Fruit fly (Drosophila melanogaster) whole organism, prepupa: ENCODE results near the gene Cad89D.

ENCODE experiments used
- Blimp-1 ChIP-seq: fragments of 200-800 bp; sonication (Bioruptor generic); optimal IDR thresholded peaks from 3 replicates; lab custom pipeline; 2017; ENCODE audit warnings: missing biosample characterization, missing genetic modification characterization, mild to moderate bottlenecking, moderate library complexity, missing genetic modification reagents
- CG10631 ChIP-seq: fragments of 200-800 bp; sonication (Bioruptor generic); optimal IDR thresholded peaks from 2 replicates; lab custom pipeline; 2016; ENCODE audit warnings: missing biosample characterization, missing genetic modification characterization
- CG10669 ChIP-seq: fragments of 200-800 bp; sonication (Bioruptor generic); optimal IDR thresholded peaks from 3 replicates; lab custom pipeline; 2018; ENCODE audit warnings: missing biosample characterization, mild to moderate bottlenecking, missing genetic modification characterization, moderate library complexity
- CG11762 ChIP-seq: fragments of 200-800 bp; sonication (Bioruptor generic); optimal IDR thresholded peaks from 3 replicates; lab custom pipeline; 2016; ENCODE audit warnings: missing biosample characterization, missing genetic modification characterization; ENCODE audit not compliant: insufficient read depth
- CG11902 ChIP-seq: fragments of 200-800 bp; sonication (Bioruptor generic); optimal IDR thresholded peaks from 3 replicates; lab custom pipeline; 2016; ENCODE audit warnings: missing biosample characterization, missing genetic modification characterization
- CG15336 ChIP-seq: fragments of 200-800 bp; sonication (Bioruptor generic); IDR thresholded peaks from 2 replicates; pipeline ENCODE4 v1.3.6; 2022; ENCODE audit warnings: missing biosample characterization, missing genetic modification characterization
- CG1621 ChIP-seq: fragments of 200-800 bp; sonication (Bioruptor generic); optimal IDR thresholded peaks from 3 replicates; lab custom pipeline; 2018; ENCODE audit warnings: missing biosample characterization, mild to moderate bottlenecking, missing genetic modification characterization
- CG16779 ChIP-seq: fragments of 200-800 bp; sonication (Bioruptor generic); optimal IDR thresholded peaks from 3 replicates; lab custom pipeline; 2017; ENCODE audit warnings: missing biosample characterization, mild to moderate bottlenecking, missing genetic modification characterization
- CG3032 ChIP-seq: fragments of 200-800 bp; optimal IDR thresholded peaks from 2 replicates; lab custom pipeline; 2019; ENCODE audit warnings: missing biosample characterization, mild to moderate bottlenecking, missing genetic modification characterization, moderate library complexity
- CG31627 ChIP-seq: fragments of 200-800 bp; sonication (Bioruptor generic); optimal IDR thresholded peaks from 3 replicates; lab custom pipeline; 2016; ENCODE audit warnings: missing biosample characterization, missing genetic modification characterization
- CG32006 ChIP-seq: fragments of 200-800 bp; sonication (Bioruptor generic); optimal IDR thresholded peaks from 3 replicates; lab custom pipeline; 2017; ENCODE audit warnings: missing biosample characterization, mild to moderate bottlenecking, missing genetic modification characterization
- CG34406 ChIP-seq: fragments of 200-800 bp; sonication (Bioruptor generic); optimal IDR thresholded peaks from 3 replicates; lab custom pipeline; 2016; ENCODE audit warnings: missing biosample characterization, missing genetic modification characterization
- CG4318 ChIP-seq: fragments of 200-800 bp; sonication (Bioruptor generic); optimal IDR thresholded peaks from 3 replicates; lab custom pipeline; 2017; ENCODE audit warnings: missing biosample characterization, mild to moderate bottlenecking, missing genetic modification characterization
- CG6163 ChIP-seq: fragments of 200-800 bp; sonication (Bioruptor generic); IDR thresholded peaks from 3 replicates; pipeline ENCODE4 v1.3.6; 2022; ENCODE audit warnings: missing biosample characterization, missing genetic modification characterization
- CG6792 ChIP-seq: fragments of 200-800 bp; sonication (Bioruptor generic); optimal IDR thresholded peaks from 3 replicates; lab custom pipeline; 2016; ENCODE audit warnings: missing biosample characterization, missing genetic modification characterization
- CG6808 ChIP-seq: fragments of 200-800 bp; sonication (Bioruptor generic); optimal IDR thresholded peaks from 3 replicates; lab custom pipeline; 2017; ENCODE audit warnings: missing biosample characterization, missing genetic modification characterization, mild to moderate bottlenecking, moderate library complexity, missing genetic modification reagents
- CG6854 ChIP-seq: fragments of 200-800 bp; sonication (Bioruptor generic); optimal IDR thresholded peaks from 2 replicates; lab custom pipeline; 2017; ENCODE audit warnings: missing biosample characterization, mild to moderate bottlenecking, missing genetic modification characterization
- CG7368 ChIP-seq: fragments of 200-800 bp; sonication (Bioruptor generic); optimal IDR thresholded peaks from 3 replicates; lab custom pipeline; 2016; ENCODE audit warnings: missing biosample characterization, missing genetic modification characterization
- CG8119 ChIP-seq: fragments of 200-800 bp; sonication (Bioruptor generic); IDR thresholded peaks from 3 replicates; pipeline ENCODE4 v1.3.6; 2022; ENCODE audit warnings: missing biosample characterization, missing genetic modification characterization
- CG8632 ChIP-seq: fragments of 200-800 bp; sonication (Bioruptor generic); optimal IDR thresholded peaks from 3 replicates; lab custom pipeline; 2016; ENCODE audit warnings: missing biosample characterization, missing genetic modification characterization
- CG9139 ChIP-seq: fragments of 200-800 bp; sonication (Bioruptor generic); optimal IDR thresholded peaks from 3 replicates; lab custom pipeline; 2017; ENCODE audit warnings: missing biosample characterization, mild to moderate bottlenecking, missing genetic modification characterization
- Eip78C ChIP-seq: fragments of 200-800 bp; sonication (Bioruptor generic); peaks from one replicate; lab custom pipeline; 2016; ENCODE audit warnings: missing biosample characterization, missing genetic modification characterization
- Ets21C ChIP-seq: fragments of 200-800 bp; sonication (Bioruptor generic); optimal IDR thresholded peaks from 3 replicates; lab custom pipeline; 2016; ENCODE audit warnings: missing biosample characterization, missing genetic modification characterization
- Gug ChIP-seq: fragments of 200-800 bp; sonication (Bioruptor generic); IDR thresholded peaks from 2 replicates; pipeline ENCODE4 v1.3.6; 2022; ENCODE audit warnings: missing biosample characterization, missing genetic modification characterization
- Hr38 ChIP-seq: sonication (Bioruptor generic); optimal IDR thresholded peaks from 2 replicates; lab custom pipeline; 2016; ENCODE audit warnings: missing biosample characterization, missing genetic modification characterization
- Hr4 ChIP-seq: fragments of 200-800 bp; sonication (Bioruptor generic); optimal IDR thresholded peaks from 3 replicates; lab custom pipeline; 2016; ENCODE audit warnings: missing biosample characterization, missing genetic modification characterization
- Lpt ChIP-seq: fragments of 200-800 bp; sonication (Bioruptor generic); optimal IDR thresholded peaks from 3 replicates; lab custom pipeline; 2016; ENCODE audit warnings: missing biosample characterization, missing genetic modification characterization
- Met ChIP-seq: fragments of 200-800 bp; sonication (Bioruptor generic); optimal IDR thresholded peaks from 3 replicates; lab custom pipeline; 2016; ENCODE audit warnings: missing biosample characterization, missing genetic modification characterization
- OdsH ChIP-seq: fragments of 200-800 bp; sonication (Bioruptor generic); optimal IDR thresholded peaks from 3 replicates; lab custom pipeline; 2016; ENCODE audit warnings: missing biosample characterization, missing genetic modification characterization
- Smox ChIP-seq: fragments of 200-800 bp; sonication (Bioruptor generic); optimal IDR thresholded peaks from 3 replicates; lab custom pipeline; 2016; ENCODE audit warnings: missing biosample characterization, missing genetic modification characterization
- Sox102F ChIP-seq: fragments of 200-800 bp; sonication (Bioruptor generic); optimal IDR thresholded peaks from 2 replicates; lab custom pipeline; 2016; ENCODE audit warnings: missing biosample characterization, mild to moderate bottlenecking, missing genetic modification characterization
- Sox14 ChIP-seq: fragments of 200-800 bp; sonication (Bioruptor generic); optimal IDR thresholded peaks from 3 replicates; lab custom pipeline; 2016; ENCODE audit warnings: missing biosample characterization, missing genetic modification characterization
- Sox15 ChIP-seq: fragments of 200-800 bp; sonication (Bioruptor generic); optimal IDR thresholded peaks from 3 replicates; lab custom pipeline; 2016; ENCODE audit warnings: missing biosample characterization, missing genetic modification characterization
- achi ChIP-seq: fragments of 200-800 bp; sonication (Bioruptor generic); optimal IDR thresholded peaks from 3 replicates; lab custom pipeline; 2016; ENCODE audit warnings: missing biosample characterization, missing genetic modification characterization
- acj6 ChIP-seq: fragments of 200-800 bp; sonication (Bioruptor generic); optimal IDR thresholded peaks from 3 replicates; lab custom pipeline; 2016; ENCODE audit warnings: missing biosample characterization, missing genetic modification characterization
- cyc ChIP-seq: fragments of 200-800 bp; sonication (Bioruptor generic); optimal IDR thresholded peaks from 3 replicates; lab custom pipeline; 2016; ENCODE audit warnings: missing biosample characterization, missing genetic modification characterization
- dac ChIP-seq: fragments of 200-800 bp; sonication (Bioruptor generic); optimal IDR thresholded peaks from 2 replicates; lab custom pipeline; 2017; ENCODE audit warnings: missing biosample characterization, mild to moderate bottlenecking, missing genetic modification characterization
- dsx ChIP-seq: fragments of 200-800 bp; optimal IDR thresholded peaks from 3 replicates; lab custom pipeline; 2019; ENCODE audit warnings: missing biosample characterization, mild to moderate bottlenecking, missing genetic modification characterization, moderate library complexity; ENCODE audit not compliant: poor library complexity, severe bottlenecking
- eg ChIP-seq: fragments of 200-800 bp; sonication (Bioruptor generic); IDR thresholded peaks from 3 replicates; pipeline ENCODE4 v1.3.6; 2022; ENCODE audit warnings: missing biosample characterization, missing genetic modification characterization
- esn ChIP-seq: fragments of 200-800 bp; sonication (Bioruptor generic); optimal IDR thresholded peaks from 2 replicates; lab custom pipeline; 2016; ENCODE audit warnings: missing biosample characterization, mild to moderate bottlenecking, missing genetic modification characterization, moderate library complexity
- fd59A ChIP-seq: fragments of 200-800 bp; sonication (Bioruptor generic); optimal IDR thresholded peaks from 2 replicates; lab custom pipeline; 2017; ENCODE audit warnings: missing biosample characterization, mild to moderate bottlenecking, missing genetic modification characterization, missing genetic modification reagents
- fkh ChIP-seq: fragments of 200-800 bp; sonication (Bioruptor generic); optimal IDR thresholded peaks from 3 replicates; lab custom pipeline; 2017; ENCODE audit warnings: missing biosample characterization, mild to moderate bottlenecking, missing genetic modification characterization, moderate library complexity
- lz ChIP-seq: fragments of 200-800 bp; sonication (Bioruptor generic); optimal IDR thresholded peaks from 3 replicates; lab custom pipeline; 2016; ENCODE audit warnings: missing biosample characterization, missing genetic modification characterization
- svp ChIP-seq: fragments of 200-800 bp; sonication (Bioruptor generic); peaks from one replicate; lab custom pipeline; 2016; ENCODE audit warnings: missing biosample characterization, missing genetic modification characterization
- vri ChIP-seq: fragments of 200-800 bp; sonication (Bioruptor generic); optimal IDR thresholded peaks from 3 replicates; lab custom pipeline; 2016; ENCODE audit warnings: missing biosample characterization, mild to moderate bottlenecking, missing genetic modification characterization

Gene Cad89D

dm6 chr3R:16449187-16449973 lies 45.8 kb downstream of the Cad89D start (continued):
- TF ChIP-seq acj6: peak; percentile 98
- peak; percentile 37 for TF ChIP-seq Blimp-1 (GFP tag; lab: Kevin White, UChicago)
- TF ChIP-seq CG9139: peak; percentile 97
- TF ChIP-seq CG4318 (GFP tag; lab: Kevin White, UChicago): peak; percentile 98
- peak; percentile 99 for TF ChIP-seq CG10669
- TF ChIP-seq CG10631 (GFP tag; lab: Kevin White, UChicago): peak; percentile 99
- peak; percentile 99 for TF ChIP-seq fd59A (GFP tag; lab: Kevin White, UChicago)
- TF ChIP-seq Hr38 (GFP tag; lab: Kevin White, UChicago): peak; percentile 92
- peak; percentile 99 for TF ChIP-seq CG11902 (GFP tag; lab: Kevin White, UChicago)
- no peak for TF ChIP-seq Smox
- peak; percentile 97 for TF ChIP-seq Lpt (GFP tag; lab: Kevin White, UChicago)
- peak; percentile 99 for TF ChIP-seq Eip78C (GFP tag; lab: Kevin White, UChicago)
- peak; percentile 81 for TF ChIP-seq Sox102F (GFP tag; lab: Kevin White, UChicago)
- TF ChIP-seq CG6854 (GFP tag; lab: Kevin White, UChicago): peak; percentile 37
- TF ChIP-seq vri (GFP tag; lab: Kevin White, UChicago): peak; percentile 56
- peak; percentile 99 for TF ChIP-seq CG3032 (tag; lab: Kevin White, UChicago)
- TF ChIP-seq Met (GFP tag; lab: Kevin White, UChicago): peak; percentile 87
- peak; percentile 99 for TF ChIP-seq eg (GFP tag; lab: Robert Waterston, UW)
- TF ChIP-seq CG7368 (GFP tag; lab: Kevin White, UChicago): peak; percentile 97
- TF ChIP-seq CG6792 (GFP tag; lab: Kevin White, UChicago): peak; percentile 97
- peak; percentile 86 for TF ChIP-seq Ets21C (GFP tag; lab: Kevin White, UChicago)
- peak; percentile 67 for TF ChIP-seq fkh (GFP tag; lab: Kevin White, UChicago)
- peak; percentile 97 for TF ChIP-seq OdsH (GFP tag; lab: Kevin White, UChicago)
- TF ChIP-seq CG34406 (GFP tag; lab: Kevin White, UChicago): peak; percentile 92
- peak; percentile 93 for TF ChIP-seq CG8119 (GFP tag; lab: Robert Waterston, UW)
- TF ChIP-seq CG6163 (GFP tag; lab: Robert Waterston, UW): peak; percentile 99
- peak; percentile 99 for TF ChIP-seq Hr4 (GFP tag; lab: Kevin White, UChicago)
- TF ChIP-seq esn (GFP tag; lab: Kevin White, UChicago): peak; percentile 92
- TF ChIP-seq CG32006 (GFP tag; lab: Kevin White, UChicago): peak; percentile 99
- peak; percentile 93 for TF ChIP-seq CG8632
- peak; percentile 94 for TF ChIP-seq lz (GFP tag; lab: Kevin White, UChicago)
- peak; percentile 97 for TF ChIP-seq achi
- peak; percentile 97 for TF ChIP-seq dac (GFP tag; lab: Kevin White, UChicago)
- peak; percentile 99 for TF ChIP-seq Gug (GFP tag; lab: Robert Waterston, UW)

dm6 chr3R:16448378-16449134 lies 46.7 kb downstream of the Cad89D start:
- no peak for TF ChIP-seq esn (GFP tag; lab: Kevin White, UChicago)
- TF ChIP-seq Met (GFP tag; lab: Kevin White, UChicago): no peak
- TF ChIP-seq CG15336 (GFP tag; lab: Robert Waterston, UW): peak; percentile 88
- TF ChIP-seq CG8632: no peak
- TF ChIP-seq fkh (GFP tag; lab: Kevin White, UChicago): no peak
- TF ChIP-seq CG11902 (GFP tag; lab: Kevin White, UChicago): no peak
- TF ChIP-seq CG1621: peak; percentile 61
- TF ChIP-seq acj6: no peak
- peak; percentile 79 for TF ChIP-seq CG6808
- TF ChIP-seq vri (GFP tag; lab: Kevin White, UChicago): no peak
- no peak for TF ChIP-seq CG31627 (GFP tag; lab: Kevin White, UChicago)
- TF ChIP-seq CG3032 (tag; lab: Kevin White, UChicago): no peak
- TF ChIP-seq svp: no peak
- TF ChIP-seq dsx (GFP tag; lab: Kevin White, UChicago): no peak
- peak; percentile 68 for TF ChIP-seq CG16779 (tag; lab: Kevin White, UChicago)
- TF ChIP-seq CG9139: no peak
- TF ChIP-seq CG6163 (GFP tag; lab: Robert Waterston, UW): peak; percentile 90
- peak; percentile 35 for TF ChIP-seq dac (GFP tag; lab: Kevin White, UChicago)
- no peak for TF ChIP-seq Sox102F (GFP tag; lab: Kevin White, UChicago)
- TF ChIP-seq OdsH (GFP tag; lab: Kevin White, UChicago): no peak
- peak; percentile 68 for TF ChIP-seq CG11762
- TF ChIP-seq Sox15 (GFP tag; lab: Kevin White, UChicago): no peak
- peak; percentile 93 for TF ChIP-seq eg (GFP tag; lab: Robert Waterston, UW)
- peak; percentile 61 for TF ChIP-seq Lpt (GFP tag; lab: Kevin White, UChicago)
- no peak for TF ChIP-seq CG4318 (GFP tag; lab: Kevin White, UChicago)
- no peak for TF ChIP-seq cyc (GFP tag; lab: Kevin White, UChicago)
- TF ChIP-seq Ets21C (GFP tag; lab: Kevin White, UChicago): no peak
- no peak for TF ChIP-seq Sox14 (GFP tag; lab: Kevin White, UChicago)
